Fruit fly (Drosophila melanogaster) whole organism, embryonic: ENCODE measurements around the gene ImpE1.

Source experiments
- Aef1 ChIP-seq: fragments of 200-800 bp; sonication (Bioruptor generic); IDR thresholded peaks from 3 replicates; pipeline ENCODE4 v1.3.6; 2022; ENCODE audit warnings: missing biosample characterization, missing genetic modification characterization
- Antp ChIP-seq: fragments of 200-800 bp; sonication (Bioruptor generic); optimal IDR thresholded peaks from 3 replicates; lab custom pipeline; 2016; ENCODE audit warnings: missing biosample characterization, missing genetic modification characterization
- Asciz ChIP-seq: fragments of 200-800 bp; sonication (Bioruptor generic); optimal IDR thresholded peaks from 2 replicates; lab custom pipeline; 2017; ENCODE audit warnings: missing biosample characterization, mild to moderate bottlenecking, missing genetic modification characterization, missing genetic modification reagents
- CG10366 ChIP-seq: fragments of 200-800 bp; sonication (Bioruptor generic); IDR thresholded peaks from 2 replicates; pipeline ENCODE4 v1.3.6; 2022; ENCODE audit warnings: missing biosample characterization, missing genetic modification characterization
- CG10959 ChIP-seq: fragments of 200-800 bp; sonication (Bioruptor generic); IDR thresholded peaks from 2 replicates; pipeline ENCODE4 v1.3.6; 2022; ENCODE audit warnings: missing biosample characterization, missing genetic modification characterization
- CG12236 ChIP-seq: fragments of 200-800 bp; sonication (Bioruptor generic); optimal IDR thresholded peaks from 2 replicates; lab custom pipeline; 2016; ENCODE audit warnings: missing biosample characterization, missing genetic modification characterization
- CG13123 ChIP-seq: fragments of 200-800 bp; sonication (Bioruptor generic); optimal IDR thresholded peaks from 2 replicates; lab custom pipeline; 2016; ENCODE audit warnings: missing biosample characterization, missing genetic modification characterization
- CG13287 ChIP-seq: fragments of 200-800 bp; sonication (Bioruptor generic); IDR thresholded peaks from 2 replicates; pipeline ENCODE4 v1.3.6; 2022; ENCODE audit warnings: missing biosample characterization, missing genetic modification characterization; ENCODE audit not compliant: partially characterized antibody
- CG15269 ChIP-seq: fragments of 200-800 bp; sonication (Bioruptor generic); optimal IDR thresholded peaks from 2 replicates; lab custom pipeline; 2018; ENCODE audit warnings: missing biosample characterization, mild to moderate bottlenecking, missing genetic modification characterization, moderate library complexity
- CG15479 ChIP-seq: fragments of 200-800 bp; sonication (Bioruptor generic); optimal IDR thresholded peaks from 3 replicates; lab custom pipeline; 2019; ENCODE audit warnings: missing biosample characterization, mild to moderate bottlenecking, missing genetic modification characterization, moderate library complexity
- CG15696 ChIP-seq: fragments of 200-800 bp; sonication (Bioruptor generic); optimal IDR thresholded peaks from 2 replicates; lab custom pipeline; 2019; ENCODE audit warnings: missing biosample characterization, mild to moderate bottlenecking, missing genetic modification characterization, moderate library complexity
- CG16863 ChIP-seq: fragments of 200-800 bp; sonication (Bioruptor generic); optimal IDR thresholded peaks from 3 replicates; lab custom pipeline; 2016; ENCODE audit warnings: missing biosample characterization, missing genetic modification characterization
- CG18011 ChIP-seq: fragments of 200-800 bp; sonication (Bioruptor generic); optimal IDR thresholded peaks from 2 replicates; lab custom pipeline; 2017; ENCODE audit warnings: missing biosample characterization, missing genetic modification characterization, mild to moderate bottlenecking, moderate library complexity, missing genotype
- CG1832 ChIP-seq: fragments of 200-800 bp; sonication (Bioruptor generic); optimal IDR thresholded peaks from 2 replicates; lab custom pipeline; 2017; ENCODE audit warnings: missing biosample characterization, mild to moderate bottlenecking, missing genetic modification characterization, inconsistent platforms
- CG3726 ChIP-seq: fragments of 200-800 bp; sonication (Bioruptor generic); IDR thresholded peaks from 3 replicates; pipeline ENCODE4, ENCODE4 v1.3.6; 2022; ENCODE audit warnings: missing biosample characterization, missing genetic modification characterization
- CG3995 ChIP-seq: fragments of 200-800 bp; sonication (Bioruptor generic); optimal IDR thresholded peaks from 3 replicates; lab custom pipeline; 2016; ENCODE audit warnings: missing biosample characterization, missing genetic modification characterization
- CG4282 ChIP-seq: fragments of 200-800 bp; sonication (Bioruptor generic); optimal IDR thresholded peaks from 2 replicates; lab custom pipeline; 2016; ENCODE audit warnings: missing biosample characterization, missing genetic modification characterization
- CG4854 ChIP-seq: fragments of 200-800 bp; sonication (Bioruptor generic); optimal IDR thresholded peaks from 2 replicates; lab custom pipeline; 2016; ENCODE audit warnings: missing biosample characterization, missing genetic modification characterization, inconsistent platforms
- CG6254 ChIP-seq: fragments of 200-800 bp; sonication (Bioruptor generic); optimal IDR thresholded peaks from 3 replicates; lab custom pipeline; 2017; ENCODE audit warnings: mild to moderate bottlenecking, missing biosample characterization, missing genetic modification reagents, missing genetic modification characterization
- CG6654 ChIP-seq: fragments of 200-800 bp; sonication (Bioruptor generic); optimal IDR thresholded peaks from 2 replicates; lab custom pipeline; 2017; ENCODE audit warnings: missing biosample characterization, mild to moderate bottlenecking, missing genetic modification characterization
- CG7271 ChIP-seq: fragments of 200-800 bp; sonication (Bioruptor generic); optimal IDR thresholded peaks from 2 replicates; lab custom pipeline; 2018; ENCODE audit warnings: missing biosample characterization, mild to moderate bottlenecking, missing genetic modification characterization, moderate library complexity
- CG9609 ChIP-seq: fragments of 200-800 bp; sonication (Bioruptor generic); optimal IDR thresholded peaks from 3 replicates; lab custom pipeline; 2016; ENCODE audit warnings: missing biosample characterization, missing genetic modification characterization
- CG9797 ChIP-seq: fragments of 200-800 bp; sonication (Bioruptor generic); optimal IDR thresholded peaks from 3 replicates; lab custom pipeline; 2018; ENCODE audit warnings: missing biosample characterization, mild to moderate bottlenecking, missing genetic modification characterization
- CG9876 ChIP-seq: fragments of 200-800 bp; sonication (Bioruptor generic); optimal IDR thresholded peaks from 2 replicates; lab custom pipeline; 2016; ENCODE audit warnings: missing biosample characterization, missing genetic modification characterization
- Fer2 ChIP-seq: fragments of 200-800 bp; sonication (Bioruptor generic); optimal IDR thresholded peaks from 2 replicates; lab custom pipeline; 2018; ENCODE audit warnings: missing biosample characterization, mild to moderate bottlenecking, missing genetic modification characterization, moderate library complexity
- GATAe ChIP-seq: fragments of 200-800 bp; sonication (Bioruptor generic); conservative IDR thresholded peaks from 2 replicates; pipeline ENCODE4 v1.3.6; 2022; ENCODE audit warnings: missing biosample characterization, missing genetic modification characterization
- Hr39 ChIP-seq: fragments of >200 bp; optimal IDR thresholded peaks from 2 replicates; lab custom pipeline; 2017
- Mrtf ChIP-seq: fragments of 200-800 bp; sonication (Bioruptor generic); IDR thresholded peaks from 3 replicates; pipeline ENCODE4 v1.3.6; 2022; ENCODE audit warnings: missing biosample characterization, missing genetic modification characterization
- Nf-YC ChIP-seq: fragments of 200-800 bp; optimal IDR thresholded peaks from 3 replicates; lab custom pipeline; 2019; ENCODE audit warnings: missing biosample characterization, mild to moderate bottlenecking, missing genetic modification characterization, moderate library complexity
- NfI ChIP-seq: fragments of 200-800 bp; sonication (Bioruptor generic); optimal IDR thresholded peaks from 3 replicates; lab custom pipeline; 2018; ENCODE audit warnings: missing biosample characterization, mild to moderate bottlenecking, missing genetic modification characterization, moderate library complexity
- Poxn ChIP-seq: fragments of 200-800 bp; sonication (Bioruptor generic); IDR thresholded peaks from 2 replicates; pipeline ENCODE4 v1.3.6; 2022; ENCODE audit warnings: missing biosample characterization, missing genetic modification characterization
- Sry-β ChIP-seq: fragments of 200-800 bp; sonication (Bioruptor generic); optimal IDR thresholded peaks from 2 replicates; lab custom pipeline; 2018; ENCODE audit warnings: missing biosample characterization, mild to moderate bottlenecking, missing genetic modification characterization, moderate library complexity
- ab ChIP-seq: fragments of 200-800 bp; sonication (Bioruptor generic); optimal IDR thresholded peaks from 2 replicates; lab custom pipeline; 2016; ENCODE audit warnings: missing biosample characterization, missing genetic modification characterization
- ato ChIP-seq: fragments of 200-800 bp; sonication (Bioruptor generic); IDR thresholded peaks from 2 replicates; pipeline ENCODE4 v1.3.6; 2022; ENCODE audit warnings: missing biosample characterization, missing genetic modification characterization; ENCODE audit not compliant: partially characterized antibody
- bab2 ChIP-seq: fragments of 200-800 bp; sonication (Bioruptor generic); optimal IDR thresholded peaks from 2 replicates; lab custom pipeline; 2016; ENCODE audit warnings: missing biosample characterization, missing genetic modification characterization
- br ChIP-seq: fragments of >200 bp; optimal IDR thresholded peaks from 2 replicates; lab custom pipeline; 2017
- fd96Cb ChIP-seq: fragments of 200-800 bp; sonication (Bioruptor generic); optimal IDR thresholded peaks from 2 replicates; lab custom pipeline; 2018; ENCODE audit warnings: missing biosample characterization, mild to moderate bottlenecking, missing genetic modification characterization, moderate library complexity
- gcm2 ChIP-seq: fragments of 200-800 bp; sonication (Bioruptor generic); optimal IDR thresholded peaks from 2 replicates; lab custom pipeline; 2016; ENCODE audit warnings: missing biosample characterization, missing genetic modification characterization
- her ChIP-seq: fragments of 200-800 bp; sonication (Bioruptor generic); optimal IDR thresholded peaks from 2 replicates; lab custom pipeline; 2016; ENCODE audit warnings: missing biosample characterization, missing genetic modification characterization
- jing ChIP-seq: fragments of 200-800 bp; sonication (Bioruptor generic); optimal IDR thresholded peaks from 2 replicates; lab custom pipeline; 2018; ENCODE audit warnings: missing biosample characterization, mild to moderate bottlenecking, missing genetic modification characterization
- jumu ChIP-seq: fragments of 200-800 bp; sonication (Bioruptor generic); optimal IDR thresholded peaks from 3 replicates; lab custom pipeline; 2016; ENCODE audit warnings: missing biosample characterization, missing genetic modification characterization
- mld ChIP-seq: fragments of 200-800 bp; sonication (Bioruptor generic); IDR thresholded peaks from 3 replicates; pipeline ENCODE4 v1.3.6; 2022; ENCODE audit warnings: missing biosample characterization, missing genetic modification characterization; ENCODE audit not compliant: partially characterized antibody
- pb ChIP-seq: fragments of 200-800 bp; sonication (Bioruptor generic); optimal IDR thresholded peaks from 3 replicates; lab custom pipeline; 2016; ENCODE audit warnings: missing biosample characterization, missing genetic modification characterization
- pnt ChIP-seq: fragments of 200-800 bp; sonication (Bioruptor generic); optimal IDR thresholded peaks from 3 replicates; lab custom pipeline; 2016; ENCODE audit warnings: missing biosample characterization, missing genetic modification characterization
- ranshi ChIP-seq: fragments of 200-800 bp; sonication (Bioruptor generic); IDR thresholded peaks from 2 replicates; pipeline ENCODE4 v1.3.6; 2022; ENCODE audit warnings: missing biosample characterization, missing genetic modification characterization
- slbo ChIP-seq: fragments of 200-800 bp; sonication (Bioruptor generic); IDR thresholded peaks from 2 replicates; pipeline ENCODE4 v1.3.6; 2022; ENCODE audit warnings: missing biosample characterization, missing genetic modification characterization
- sr ChIP-seq: fragments of 200-800 bp; sonication (Bioruptor generic); IDR thresholded peaks from 3 replicates; pipeline ENCODE4 v1.3.6; 2022; ENCODE audit warnings: missing biosample characterization, missing genetic modification characterization
- tin ChIP-seq: fragments of 200-800 bp; sonication (Bioruptor generic); optimal IDR thresholded peaks from 3 replicates; lab custom pipeline; 2016; ENCODE audit warnings: missing biosample characterization, missing genetic modification characterization
- vnd ChIP-seq: fragments of 200-800 bp; sonication (Bioruptor generic); IDR thresholded peaks from 3 replicates; pipeline ENCODE4 v1.3.6; 2022; ENCODE audit warnings: missing biosample characterization, missing genetic modification characterization; ENCODE audit not compliant: partially characterized antibody

The ImpE1 gene

DNA sequence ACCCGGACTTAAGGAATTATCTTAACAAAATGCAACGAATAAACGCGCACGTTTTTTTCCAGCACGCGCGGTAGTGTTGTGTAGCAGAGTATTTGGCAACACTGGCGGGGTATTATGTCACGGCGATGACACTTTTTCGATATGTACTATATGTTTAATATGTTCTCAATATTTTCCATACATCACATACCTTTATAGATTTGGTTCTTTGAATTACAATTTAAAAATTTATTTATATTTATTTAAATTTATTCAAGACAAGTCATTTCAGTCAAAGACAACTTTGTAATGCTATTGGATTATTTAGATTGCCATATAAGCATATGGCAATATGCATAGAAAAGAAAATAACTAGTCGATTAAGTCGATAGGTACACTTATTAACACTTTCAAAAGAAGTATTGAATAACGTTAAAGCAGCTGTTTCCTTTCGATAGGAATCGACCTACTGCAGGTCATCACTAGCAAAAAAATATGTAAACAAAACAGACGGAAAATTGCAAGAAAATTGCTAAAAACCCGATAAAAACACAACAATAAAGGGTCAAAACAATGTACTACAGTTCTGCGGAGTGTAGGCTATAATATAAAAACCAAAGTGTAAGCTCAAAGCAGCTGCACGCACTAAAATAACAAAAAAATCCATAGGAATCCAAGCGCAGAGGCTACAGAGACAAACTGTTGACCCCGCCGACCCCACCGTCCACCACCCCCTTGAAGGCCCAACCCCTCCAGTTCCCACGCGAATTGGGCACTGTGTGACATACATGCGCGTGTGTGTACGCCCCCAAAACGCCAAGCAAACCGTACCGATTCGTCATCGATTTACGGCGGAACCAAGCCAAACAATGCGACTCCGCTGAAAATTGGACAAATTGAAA is 25.9 kb upstream of the ImpE1 start, which contains the start of the genes CG7182 and GAPcenA (continued):
- TF ChIP-seq Fer2 (peak; percentile 62), Poxn (GFP tag; lab: Robert Waterston, UW) (no peak), pnt (no peak), CG13287 (GFP tag; lab: Robert Waterston, UW) (peak; percentile 68), Hr39 (lab: Kevin White, UChicago) (no peak), jing (no peak), Asciz (peak; percentile 47), CG15479 (GFP tag; lab: Kevin White, UChicago) (no peak), gcm2 (GFP tag; lab: Kevin White, UChicago) (no peak), jumu (peak; percentile 26), her (GFP tag; lab: Kevin White, UChicago) (peak; percentile 2), fd96Cb (peak; percentile 63), sr (GFP tag; lab: Robert Waterston, UW) (peak; percentile 17; the same call in 1 of the 3 replicates), Aef1 (GFP tag; lab: Robert Waterston, UW) (peak; percentile 39; the same call in 1 of the 3 replicates), CG13123 (GFP tag; lab: Kevin White, UChicago) (peak; percentile 10), ab (no peak), CG9797 (peak; percentile 21), Antp (GFP tag; lab: Kevin White, UChicago) (peak; percentile 16), mld (no peak), Nf-YC (tag; lab: Kevin White, UChicago) (peak; percentile 77), CG6654 (GFP tag; lab: Kevin White, UChicago) (peak; percentile 22), CG15269 (tag; lab: Kevin White, UChicago) (peak; percentile 76), CG12236 (GFP tag; lab: Kevin White, UChicago) (no peak), slbo (GFP tag; lab: Robert Waterston, UW) (peak; percentile 70), ranshi (GFP tag; lab: Robert Waterston, UW) (peak; percentile 36; the same call in 1 of the 2 replicates), CG1832 (GFP tag; lab: Kevin White, UChicago) (no peak), CG10366 (GFP tag; lab: Robert Waterston, UW) (peak; percentile 44), CG3995 (peak; percentile 31), CG9876 (GFP tag; lab: Kevin White, UChicago) (no peak), tin (GFP tag; lab: Kevin White, UChicago) (peak; percentile 67), pb (GFP tag; lab: Kevin White, UChicago) (no peak), GATAe (GFP tag; lab: Robert Waterston, UW) (no peak), CG7271 (tag; lab: Kevin White, UChicago) (peak; percentile 39), CG9609 (GFP tag; lab: Kevin White, UChicago) (peak; percentile 16), CG18011 (GFP tag; lab: Kevin White, UChicago) (no peak), NfI (peak; percentile 75), CG15696 (peak; percentile 69), br (lab: Kevin White, UChicago) (no peak), CG10959 (GFP tag; lab: Robert Waterston, UW) (no peak), Sry-β (no peak), ato (GFP tag; lab: Robert Waterston, UW) (peak; percentile 33; the same call in 1 of the 2 replicates), bab2 (GFP tag; lab: Kevin White, UChicago) (peak; percentile 7), CG3726 (no peak), Mrtf (GFP tag; lab: Robert Waterston, UW) (no peak), CG16863 (GFP tag; lab: Kevin White, UChicago) (no peak), CG6254 (GFP tag; lab: Kevin White, UChicago) (no peak), CG4854 (no peak), CG4282 (GFP tag; lab: Kevin White, UChicago) (peak; percentile 3), vnd (GFP tag; lab: Robert Waterston, UW) (no peak; the same call in none of the 3 replicates)
